Fruit fly (Drosophila melanogaster): ENCODE measurements around the gene CG8773.

CG8773 gene

DNA sequence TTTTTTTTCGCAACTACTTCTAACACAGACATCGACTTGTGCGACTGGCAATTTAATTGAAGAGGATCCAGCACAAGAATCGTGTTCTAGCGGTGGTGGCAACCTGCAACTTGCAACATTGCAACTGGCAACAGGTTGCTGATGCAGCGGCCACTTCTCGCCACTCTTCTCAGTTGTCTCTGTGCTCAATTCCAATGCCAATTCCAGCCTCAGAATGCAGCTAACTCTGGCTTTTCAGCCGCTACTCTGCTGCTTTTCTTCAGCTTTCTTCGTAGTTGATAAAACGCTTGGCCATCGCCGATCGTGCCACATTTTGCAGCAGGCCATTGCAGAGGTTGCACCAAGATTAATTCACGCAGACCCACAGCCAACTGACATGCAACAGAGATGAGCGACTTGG, 4.2 kb upstream of the CG8773 start, which contains the start of gene Osi22:
TSS of gene Osi22 (plus strand) at position 301 of the 400 bp plus-strand sequence.
- TF ChIP-seq CG17801 (GFP tag; optimal IDR thresholded peaks at IDR 0.05; ENCODE audit: partially characterized antibody) = no peak

DNA sequence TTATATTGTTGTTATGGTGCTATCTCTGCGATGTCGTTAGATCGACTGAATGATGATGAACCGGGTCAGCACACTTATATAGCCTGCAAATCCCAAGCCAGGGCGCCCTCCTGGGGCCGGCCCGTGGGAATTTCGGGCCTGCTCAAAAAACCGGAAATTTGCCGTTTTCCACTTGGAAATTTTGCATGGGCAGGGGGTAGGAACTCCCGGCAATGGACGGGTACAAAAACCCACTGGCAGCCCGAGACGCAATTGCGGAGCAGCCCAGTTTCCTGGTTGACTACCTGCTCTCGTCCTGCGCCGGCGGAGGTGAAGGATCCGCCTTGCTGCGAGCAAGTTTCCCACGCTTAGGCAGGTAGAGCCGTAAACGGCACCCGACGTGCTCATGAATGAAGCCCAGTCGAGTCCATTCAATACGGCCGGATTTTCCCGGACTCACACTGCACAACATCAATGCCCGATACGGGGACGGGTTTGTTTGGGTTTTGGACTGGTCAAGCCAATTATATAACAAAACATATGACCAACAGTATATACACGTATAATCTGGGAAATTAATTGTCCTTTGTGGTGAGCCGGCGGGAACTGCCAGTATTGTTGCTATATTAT, 1.3 kb upstream of the CG8773 start, which contains the start of gene wntD:
TSS of gene wntD (minus strand) at position 51 of the 609 bp plus-strand sequence.
- TF ChIP-seq CG17801 (GFP tag; optimal IDR thresholded peaks at IDR 0.05; ENCODE audit: partially characterized antibody) = no peak

dm6 chr3R:13298114-13298818, 3.7 kb downstream of the CG8773 start, which contains the start of gene CG8774:
TSS of gene CG8774 (plus strand) at chr3R:13298768.
- TF ChIP-seq CG17801 (GFP tag; optimal IDR thresholded peaks at IDR 0.05; ENCODE audit: partially characterized antibody) = no peak

dm6 chr3R:13302348-13302747, 7.8 kb downstream of the CG8773 start, which contains the start of gene CG32473:
TSS of gene CG32473 (plus strand) at chr3R:13302648.
- no peak for TF ChIP-seq CG17801 (GFP tag; optimal IDR thresholded peaks at IDR 0.05; ENCODE audit: partially characterized antibody)

dm6 chr3R:13303126-13303525, 8.6 kb downstream of the CG8773 start, which contains the start of gene CG43208:
TSS of gene CG43208 (plus strand) at chr3R:13303426.
- no peak for TF ChIP-seq CG17801 (GFP tag; optimal IDR thresholded peaks at IDR 0.05; ENCODE audit: partially characterized antibody)

DNA sequence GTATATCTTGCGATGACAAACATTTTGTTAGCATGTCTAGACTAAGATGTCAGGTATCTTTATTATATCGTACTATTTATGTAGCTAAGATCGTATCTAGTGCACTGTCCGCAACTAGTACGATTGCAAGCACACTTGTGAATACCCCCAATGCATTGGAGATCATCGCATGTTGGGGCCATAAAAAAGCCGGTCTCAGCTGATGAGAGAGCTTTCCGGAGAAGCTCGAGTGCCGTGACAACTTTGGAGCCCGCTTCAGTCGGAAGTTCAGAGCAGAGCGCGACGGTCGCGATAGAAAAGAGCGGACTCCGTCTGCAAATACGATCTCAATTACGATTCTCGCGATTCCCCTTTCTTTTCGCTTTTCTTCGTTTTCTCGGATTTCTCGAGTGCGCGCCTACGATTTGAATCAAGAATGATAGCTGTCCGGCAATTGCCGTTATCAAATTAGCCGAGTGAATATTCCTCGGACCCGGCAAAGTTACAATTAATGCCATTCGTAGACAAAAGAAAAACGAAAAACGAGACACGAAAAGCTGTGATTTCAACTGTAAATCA, 10.0 kb downstream of the CG8773 start:
- no peak for TF ChIP-seq CG17801 (GFP tag; optimal IDR thresholded peaks at IDR 0.05; ENCODE audit: partially characterized antibody)

DNA sequence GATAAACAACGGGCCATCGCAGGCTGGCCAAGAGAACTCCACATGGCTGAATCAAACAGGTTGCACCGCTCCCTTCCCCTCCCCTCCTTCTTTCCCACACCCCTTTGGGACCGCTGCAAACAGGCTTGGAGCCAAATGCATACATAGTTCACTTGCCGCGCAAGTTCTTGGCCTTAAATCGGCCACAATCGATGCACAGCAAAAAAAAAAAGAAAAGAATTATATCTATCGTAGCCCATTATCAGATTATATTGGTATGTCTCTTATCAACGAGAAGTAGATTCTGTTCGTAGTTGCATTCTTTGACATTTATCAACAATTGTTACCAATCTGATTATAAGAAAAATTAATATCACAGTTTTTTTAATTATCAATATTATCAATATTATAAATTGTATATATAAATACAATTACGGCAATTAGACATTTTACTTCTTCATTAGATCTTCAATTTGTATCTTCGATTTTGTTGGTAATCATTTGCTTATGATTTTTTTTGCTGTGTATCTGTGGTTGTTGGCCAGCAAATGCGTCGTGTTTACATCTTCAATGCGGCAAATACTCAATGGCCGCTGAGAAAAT, 10.9 kb downstream of the CG8773 start:
- no peak for TF ChIP-seq CG17801 (GFP tag; optimal IDR thresholded peaks at IDR 0.05; ENCODE audit: partially characterized antibody)

DNA sequence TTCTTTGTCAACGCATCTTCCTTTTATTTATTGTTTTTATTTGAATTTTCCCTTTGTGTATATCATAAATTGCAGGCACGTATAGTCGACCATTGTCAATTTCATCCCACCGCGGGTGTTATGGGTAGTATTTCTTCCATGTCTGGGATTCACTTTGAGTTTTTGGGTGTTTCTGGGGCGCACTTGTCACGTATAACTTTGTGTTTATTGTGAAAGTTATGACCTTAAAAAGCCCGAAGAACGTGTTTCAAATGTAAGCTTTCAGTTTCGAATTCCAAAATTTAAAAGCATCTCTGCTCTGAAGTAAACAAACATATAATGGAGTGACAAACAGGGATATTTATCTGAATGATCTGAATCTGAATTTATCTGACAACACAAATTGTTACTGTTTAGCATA, 12.0 kb downstream of the CG8773 start:
- no peak for TF ChIP-seq CG17801 (GFP tag; optimal IDR thresholded peaks at IDR 0.05; ENCODE audit: partially characterized antibody)

DNA sequence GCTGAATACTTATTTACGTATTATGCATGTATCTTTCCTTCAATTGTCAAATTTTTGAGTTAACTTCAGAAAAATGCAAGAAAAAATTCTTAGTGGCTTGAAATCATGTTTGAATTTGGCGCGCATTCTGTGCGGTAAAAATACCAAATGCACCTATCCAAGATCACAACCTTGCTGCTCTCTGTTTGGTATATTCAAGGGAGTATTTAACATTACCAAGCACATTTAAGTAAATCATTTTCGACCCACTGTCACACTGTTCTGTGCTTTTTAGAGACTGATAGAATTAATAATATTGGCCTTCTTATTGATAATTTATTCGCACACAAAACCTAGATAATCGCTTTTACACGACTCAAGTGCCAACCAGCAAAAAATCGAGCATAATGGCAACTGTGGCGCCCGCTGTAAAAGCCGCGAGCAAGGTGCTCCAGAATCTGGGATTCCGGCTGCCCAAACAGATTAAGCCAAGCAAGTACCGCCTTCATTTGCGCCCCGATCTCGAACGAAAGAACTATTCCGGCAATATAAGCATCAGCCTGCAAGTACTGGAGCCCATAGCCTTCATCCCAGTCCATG, 14.7 kb downstream of the CG8773 start:
- no peak for TF ChIP-seq CG17801 (GFP tag; optimal IDR thresholded peaks at IDR 0.05; ENCODE audit: partially characterized antibody)

dm6 chr3R:13313088-13313487, 18.5 kb downstream of the CG8773 start, which contains the start of gene CG44142:
TSS of gene CG44142 (minus strand) at chr3R:13313188.
- TF ChIP-seq CG17801 (GFP tag; optimal IDR thresholded peaks at IDR 0.05; ENCODE audit: partially characterized antibody) = no peak

dm6 chr3R:13319170-13319569, 24.6 kb downstream of the CG8773 start, which contains the start of gene CG45080:
TSS of gene CG45080 (minus strand) at chr3R:13319270.
- no peak for TF ChIP-seq CG17801 (GFP tag; optimal IDR thresholded peaks at IDR 0.05; ENCODE audit: partially characterized antibody)

- TF ChIP-seq CG17801 (GFP tag; optimal IDR thresholded peaks at IDR 0.05; ENCODE audit: partially characterized antibody) = peak; percentile 9
Measured at dm6 chr3R:13319873-13320272, 25.3 kb downstream of the CG8773 start.

- TF ChIP-seq CG17801 (GFP tag; optimal IDR thresholded peaks at IDR 0.05; ENCODE audit: partially characterized antibody) = no peak
Measured at dm6 chr3R:13333031-13333430, 38.5 kb downstream of the CG8773 start.

- TF ChIP-seq CG17801 (GFP tag; optimal IDR thresholded peaks at IDR 0.05; ENCODE audit: partially characterized antibody) = no peak
Measured at dm6 chr3R:13334007-13334406, 39.5 kb downstream of the CG8773 start, which contains the start of gene PK2-R2. TSS of gene PK2-R2 (minus strand) at chr3R:13334166.

- TF ChIP-seq CG17801 (GFP tag; optimal IDR thresholded peaks at IDR 0.05; ENCODE audit: partially characterized antibody) = no peak
Measured at dm6 chr3R:13338030-13338429, 43.5 kb downstream of the CG8773 start, which contains the start of gene PK2-R1. TSS of gene PK2-R1 (plus strand) at chr3R:13338330.
